Worm (Caenorhabditis elegans) whole organism, late embryonic: ENCODE results near the gene klo-2.
A peak's percentile ranks its signal among the peaks of the same experiment; 100 is the strongest.

Experiments used
- ceh-48 ChIP-seq: sonication (generic microtip); optimal IDR thresholded peaks from 2 replicates; lab custom pipeline; 2016; ENCODE audit warnings: missing genetic modification characterization, inconsistent platforms, missing compliant biosample characterization
- ceh-9 ChIP-seq: sonication (generic microtip); optimal IDR thresholded peaks from 2 replicates; lab custom pipeline; 2016; ENCODE audit warnings: mild to moderate bottlenecking, missing genetic modification characterization, inconsistent platforms, missing compliant biosample characterization
- dve-1 ChIP-seq: sonication (generic microtip); optimal IDR thresholded peaks from 2 replicates; lab custom pipeline; 2017; ENCODE audit warnings: antibody characterized with exemption, mild to moderate bottlenecking, missing genetic modification characterization, missing compliant biosample characterization
- ets-4 ChIP-seq: sonication (generic microtip); optimal IDR thresholded peaks from 2 replicates; lab custom pipeline; 2016; ENCODE audit warnings: missing genetic modification characterization, missing compliant biosample characterization
- nfya-1 ChIP-seq: sonication (generic microtip); optimal IDR thresholded peaks from 2 replicates; lab custom pipeline; 2017; ENCODE audit warnings: missing genetic modification characterization, mild to moderate bottlenecking, missing compliant biosample characterization, antibody characterized with exemption, moderate library complexity
- pqm-1 ChIP-seq: sonication (generic microtip); optimal IDR thresholded peaks from 2 replicates; lab custom pipeline; 2016; ENCODE audit warnings: missing genetic modification characterization, missing compliant biosample characterization
- unc-42 ChIP-seq: sonication (generic microtip); optimal IDR thresholded peaks from 2 replicates; lab custom pipeline; 2016; ENCODE audit warnings: missing genotype, missing genetic modification characterization, missing compliant biosample characterization
- unc-55 ChIP-seq: sonication (generic microtip); optimal IDR thresholded peaks from 2 replicates; lab custom pipeline; 2017; ENCODE audit warnings: missing biosample characterization, missing genetic modification reagents, missing genetic modification characterization

DNA sequence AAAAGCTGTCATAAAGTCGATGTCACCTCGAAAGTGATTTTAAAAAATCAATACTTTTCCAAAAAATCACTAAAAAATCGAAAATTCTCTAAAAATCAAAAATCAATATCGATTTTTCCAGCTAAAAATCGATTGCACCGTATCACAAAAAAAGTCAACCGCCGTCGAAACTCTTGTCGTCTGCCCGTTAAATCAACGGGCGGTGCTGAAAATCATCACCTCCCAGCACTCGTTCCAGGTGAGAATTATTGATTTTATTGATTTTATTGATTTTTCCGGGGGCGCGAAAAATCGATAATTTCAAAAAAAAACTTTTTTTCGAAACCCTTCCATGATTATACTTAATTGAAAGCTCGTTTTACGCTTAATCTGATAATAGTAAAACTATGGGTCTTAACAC is 26.5 kb upstream of the klo-2 start:
- TF ChIP-seq ceh-9 (tag; lab: Kevin White, UChicago) (no peak), ceh-48 (tag; lab: Kevin White, UChicago) (peak; percentile 59), pqm-1 (no peak), nfya-1 (tag; lab: Kevin White, UChicago) (no peak), unc-55 (no peak), unc-42 (no peak), ets-4 (tag; lab: Kevin White, UChicago) (no peak), dve-1 (tag; lab: Kevin White, UChicago) (no peak)
